Fruit fly (Drosophila melanogaster) whole organism, prepupa: Measurements from ENCODE around the gene CG9154.

ENCODE experiments used
- CG10631 ChIP-seq: fragments of 200-800 bp; sonication (Bioruptor generic); optimal IDR thresholded peaks from 2 replicates; lab custom pipeline; 2016; ENCODE audit warnings: missing biosample characterization, missing genetic modification characterization
- CG11294 ChIP-seq: fragments of 200-800 bp; sonication (Bioruptor generic); IDR thresholded peaks from 2 replicates; pipeline ENCODE4 v1.3.6; 2022; ENCODE audit warnings: missing biosample characterization, missing genetic modification characterization
- CG11762 ChIP-seq: fragments of 200-800 bp; sonication (Bioruptor generic); optimal IDR thresholded peaks from 3 replicates; lab custom pipeline; 2016; ENCODE audit warnings: missing biosample characterization, missing genetic modification characterization; ENCODE audit not compliant: insufficient read depth
- CG15336 ChIP-seq: fragments of 200-800 bp; sonication (Bioruptor generic); IDR thresholded peaks from 2 replicates; pipeline ENCODE4 v1.3.6; 2022; ENCODE audit warnings: missing biosample characterization, missing genetic modification characterization
- CG16779 ChIP-seq: fragments of 200-800 bp; sonication (Bioruptor generic); optimal IDR thresholded peaks from 3 replicates; lab custom pipeline; 2017; ENCODE audit warnings: missing biosample characterization, mild to moderate bottlenecking, missing genetic modification characterization
- CG3032 ChIP-seq: fragments of 200-800 bp; optimal IDR thresholded peaks from 2 replicates; lab custom pipeline; 2019; ENCODE audit warnings: missing biosample characterization, mild to moderate bottlenecking, missing genetic modification characterization, moderate library complexity
- CG31627 ChIP-seq: fragments of 200-800 bp; sonication (Bioruptor generic); optimal IDR thresholded peaks from 3 replicates; lab custom pipeline; 2016; ENCODE audit warnings: missing biosample characterization, missing genetic modification characterization
- CG32006 ChIP-seq: fragments of 200-800 bp; sonication (Bioruptor generic); optimal IDR thresholded peaks from 3 replicates; lab custom pipeline; 2017; ENCODE audit warnings: missing biosample characterization, mild to moderate bottlenecking, missing genetic modification characterization
- CG3919 ChIP-seq: fragments of 200-800 bp; sonication (Bioruptor generic); optimal IDR thresholded peaks from 3 replicates; lab custom pipeline; 2016; ENCODE audit warnings: missing biosample characterization, missing genetic modification characterization
- CG6163 ChIP-seq: fragments of 200-800 bp; sonication (Bioruptor generic); IDR thresholded peaks from 3 replicates; pipeline ENCODE4 v1.3.6; 2022; ENCODE audit warnings: missing biosample characterization, missing genetic modification characterization
- CG6792 ChIP-seq: fragments of 200-800 bp; sonication (Bioruptor generic); optimal IDR thresholded peaks from 3 replicates; lab custom pipeline; 2016; ENCODE audit warnings: missing biosample characterization, missing genetic modification characterization
- CG6808 ChIP-seq: fragments of 200-800 bp; sonication (Bioruptor generic); optimal IDR thresholded peaks from 3 replicates; lab custom pipeline; 2017; ENCODE audit warnings: missing biosample characterization, missing genetic modification characterization, mild to moderate bottlenecking, moderate library complexity, missing genetic modification reagents
- CG6854 ChIP-seq: fragments of 200-800 bp; sonication (Bioruptor generic); optimal IDR thresholded peaks from 2 replicates; lab custom pipeline; 2017; ENCODE audit warnings: missing biosample characterization, mild to moderate bottlenecking, missing genetic modification characterization
- CG7368 ChIP-seq: fragments of 200-800 bp; sonication (Bioruptor generic); optimal IDR thresholded peaks from 3 replicates; lab custom pipeline; 2016; ENCODE audit warnings: missing biosample characterization, missing genetic modification characterization
- CG8119 ChIP-seq: fragments of 200-800 bp; sonication (Bioruptor generic); IDR thresholded peaks from 3 replicates; pipeline ENCODE4 v1.3.6; 2022; ENCODE audit warnings: missing biosample characterization, missing genetic modification characterization
- CG8319 ChIP-seq: fragments of 200-800 bp; sonication (Bioruptor generic); optimal IDR thresholded peaks from 3 replicates; lab custom pipeline; 2016; ENCODE audit warnings: missing biosample characterization, missing genetic modification characterization
- CG8632 ChIP-seq: fragments of 200-800 bp; sonication (Bioruptor generic); optimal IDR thresholded peaks from 3 replicates; lab custom pipeline; 2016; ENCODE audit warnings: missing biosample characterization, missing genetic modification characterization
- CG9139 ChIP-seq: fragments of 200-800 bp; sonication (Bioruptor generic); optimal IDR thresholded peaks from 3 replicates; lab custom pipeline; 2017; ENCODE audit warnings: missing biosample characterization, mild to moderate bottlenecking, missing genetic modification characterization
- Eip78C ChIP-seq: fragments of 200-800 bp; sonication (Bioruptor generic); peaks from one replicate; lab custom pipeline; 2016; ENCODE audit warnings: missing biosample characterization, missing genetic modification characterization
- Eip93F ChIP-seq: fragments of 200-800 bp; sonication (Bioruptor generic); optimal IDR thresholded peaks from 2 replicates; lab custom pipeline; 2016; ENCODE audit warnings: missing biosample characterization, mild to moderate bottlenecking, missing genetic modification characterization
- Ets21C ChIP-seq: fragments of 200-800 bp; sonication (Bioruptor generic); optimal IDR thresholded peaks from 3 replicates; lab custom pipeline; 2016; ENCODE audit warnings: missing biosample characterization, missing genetic modification characterization
- Ets96B ChIP-seq: fragments of 200-800 bp; optimal IDR thresholded peaks from 2 replicates; lab custom pipeline; 2019; ENCODE audit warnings: missing biosample characterization, mild to moderate bottlenecking, missing genetic modification characterization, moderate library complexity
- Gug ChIP-seq: fragments of 200-800 bp; sonication (Bioruptor generic); IDR thresholded peaks from 2 replicates; pipeline ENCODE4 v1.3.6; 2022; ENCODE audit warnings: missing biosample characterization, missing genetic modification characterization
- Hr38 ChIP-seq: sonication (Bioruptor generic); optimal IDR thresholded peaks from 2 replicates; lab custom pipeline; 2016; ENCODE audit warnings: missing biosample characterization, missing genetic modification characterization
- Hr39 ChIP-seq: fragments of 200-800 bp; sonication (Bioruptor generic); optimal IDR thresholded peaks from 2 replicates; lab custom pipeline; 2016; ENCODE audit warnings: missing biosample characterization, missing genetic modification characterization
- Hr4 ChIP-seq: fragments of 200-800 bp; sonication (Bioruptor generic); optimal IDR thresholded peaks from 3 replicates; lab custom pipeline; 2016; ENCODE audit warnings: missing biosample characterization, missing genetic modification characterization
- Lpt ChIP-seq: fragments of 200-800 bp; sonication (Bioruptor generic); optimal IDR thresholded peaks from 3 replicates; lab custom pipeline; 2016; ENCODE audit warnings: missing biosample characterization, missing genetic modification characterization
- OdsH ChIP-seq: fragments of 200-800 bp; sonication (Bioruptor generic); optimal IDR thresholded peaks from 3 replicates; lab custom pipeline; 2016; ENCODE audit warnings: missing biosample characterization, missing genetic modification characterization
- Sox102F ChIP-seq: fragments of 200-800 bp; sonication (Bioruptor generic); optimal IDR thresholded peaks from 2 replicates; lab custom pipeline; 2016; ENCODE audit warnings: missing biosample characterization, mild to moderate bottlenecking, missing genetic modification characterization
- Sox14 ChIP-seq: fragments of 200-800 bp; sonication (Bioruptor generic); optimal IDR thresholded peaks from 3 replicates; lab custom pipeline; 2016; ENCODE audit warnings: missing biosample characterization, missing genetic modification characterization
- Sox15 ChIP-seq: fragments of 200-800 bp; sonication (Bioruptor generic); optimal IDR thresholded peaks from 3 replicates; lab custom pipeline; 2016; ENCODE audit warnings: missing biosample characterization, missing genetic modification characterization
- achi ChIP-seq: fragments of 200-800 bp; sonication (Bioruptor generic); optimal IDR thresholded peaks from 3 replicates; lab custom pipeline; 2016; ENCODE audit warnings: missing biosample characterization, missing genetic modification characterization
- acj6 ChIP-seq: fragments of 200-800 bp; sonication (Bioruptor generic); optimal IDR thresholded peaks from 3 replicates; lab custom pipeline; 2016; ENCODE audit warnings: missing biosample characterization, missing genetic modification characterization
- dac ChIP-seq: fragments of 200-800 bp; sonication (Bioruptor generic); optimal IDR thresholded peaks from 2 replicates; lab custom pipeline; 2017; ENCODE audit warnings: missing biosample characterization, mild to moderate bottlenecking, missing genetic modification characterization
- dsx ChIP-seq: fragments of 200-800 bp; optimal IDR thresholded peaks from 3 replicates; lab custom pipeline; 2019; ENCODE audit warnings: missing biosample characterization, mild to moderate bottlenecking, missing genetic modification characterization, moderate library complexity; ENCODE audit not compliant: poor library complexity, severe bottlenecking
- eg ChIP-seq: fragments of 200-800 bp; sonication (Bioruptor generic); IDR thresholded peaks from 3 replicates; pipeline ENCODE4 v1.3.6; 2022; ENCODE audit warnings: missing biosample characterization, missing genetic modification characterization
- esn ChIP-seq: fragments of 200-800 bp; sonication (Bioruptor generic); optimal IDR thresholded peaks from 2 replicates; lab custom pipeline; 2016; ENCODE audit warnings: missing biosample characterization, mild to moderate bottlenecking, missing genetic modification characterization, moderate library complexity
- fd59A ChIP-seq: fragments of 200-800 bp; sonication (Bioruptor generic); optimal IDR thresholded peaks from 2 replicates; lab custom pipeline; 2017; ENCODE audit warnings: missing biosample characterization, mild to moderate bottlenecking, missing genetic modification characterization, missing genetic modification reagents
- fd85E ChIP-seq: fragments of 200-800 bp; sonication (Bioruptor generic); optimal IDR thresholded peaks from 3 replicates; lab custom pipeline; 2016; ENCODE audit warnings: missing biosample characterization, missing genetic modification characterization
- fkh ChIP-seq: fragments of 200-800 bp; sonication (Bioruptor generic); optimal IDR thresholded peaks from 3 replicates; lab custom pipeline; 2017; ENCODE audit warnings: missing biosample characterization, mild to moderate bottlenecking, missing genetic modification characterization, moderate library complexity
- lz ChIP-seq: fragments of 200-800 bp; sonication (Bioruptor generic); optimal IDR thresholded peaks from 3 replicates; lab custom pipeline; 2016; ENCODE audit warnings: missing biosample characterization, missing genetic modification characterization
- pdm3 ChIP-seq: fragments of 200-800 bp; sonication (Bioruptor generic); optimal IDR thresholded peaks from 3 replicates; lab custom pipeline; 2016; ENCODE audit warnings: missing biosample characterization, missing genetic modification characterization
- salr ChIP-seq, 2 experiments: fragments of 200-800 bp; sonication (Bioruptor generic); optimal IDR thresholded peaks; 3 replicates each; lab custom pipeline; 2016 to 2018; ENCODE audit warnings: missing biosample characterization in 2 of 2, missing genetic modification characterization in 2 of 2, mild to moderate bottlenecking in 1 of 2
- ss ChIP-seq, 2 experiments: fragments of 200-800 bp; sonication (Bioruptor generic); optimal IDR thresholded peaks; 2 replicates in 1 of 2; 3 replicates in 1 of 2; lab custom pipeline; 2017 to 2018; ENCODE audit warnings: mild to moderate bottlenecking in 2 of 2, missing biosample characterization in 2 of 2, missing genetic modification characterization in 2 of 2, moderate library complexity in 1 of 2
- svp ChIP-seq: fragments of 200-800 bp; sonication (Bioruptor generic); peaks from one replicate; lab custom pipeline; 2016; ENCODE audit warnings: missing biosample characterization, missing genetic modification characterization
- topi ChIP-seq: fragments of 200-800 bp; sonication (Bioruptor generic); optimal IDR thresholded peaks from 3 replicates; lab custom pipeline; 2016; ENCODE audit warnings: missing biosample characterization, missing genetic modification characterization
- vri ChIP-seq: fragments of 200-800 bp; sonication (Bioruptor generic); optimal IDR thresholded peaks from 3 replicates; lab custom pipeline; 2016; ENCODE audit warnings: missing biosample characterization, mild to moderate bottlenecking, missing genetic modification characterization

CG9154 gene

DNA sequence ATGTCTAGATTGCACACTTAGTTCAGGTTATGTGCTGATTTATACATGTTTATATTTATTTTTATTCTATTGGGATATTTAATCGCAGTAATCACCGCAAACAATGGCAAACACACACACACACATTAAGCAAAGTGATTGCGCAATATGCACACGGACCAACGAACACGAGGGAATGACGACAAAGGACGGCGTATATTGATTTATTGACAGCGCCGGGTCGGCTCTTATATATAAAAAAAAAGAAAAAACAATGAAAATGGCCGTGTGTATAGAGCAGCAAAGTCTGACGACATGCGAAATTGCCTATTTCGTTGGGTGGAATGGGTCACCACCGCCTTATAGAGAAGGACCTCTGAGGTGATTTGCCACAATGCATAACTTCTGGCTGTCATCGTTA, 40.3 kb upstream of the CG9154 start:
- TF ChIP-seq dac (GFP tag; lab: Kevin White, UChicago) (no peak), svp (GFP tag; lab: Kevin White, UChicago) (peak; percentile 28), achi (GFP tag; lab: Kevin White, UChicago) (no peak), CG32006 (no peak)

DNA sequence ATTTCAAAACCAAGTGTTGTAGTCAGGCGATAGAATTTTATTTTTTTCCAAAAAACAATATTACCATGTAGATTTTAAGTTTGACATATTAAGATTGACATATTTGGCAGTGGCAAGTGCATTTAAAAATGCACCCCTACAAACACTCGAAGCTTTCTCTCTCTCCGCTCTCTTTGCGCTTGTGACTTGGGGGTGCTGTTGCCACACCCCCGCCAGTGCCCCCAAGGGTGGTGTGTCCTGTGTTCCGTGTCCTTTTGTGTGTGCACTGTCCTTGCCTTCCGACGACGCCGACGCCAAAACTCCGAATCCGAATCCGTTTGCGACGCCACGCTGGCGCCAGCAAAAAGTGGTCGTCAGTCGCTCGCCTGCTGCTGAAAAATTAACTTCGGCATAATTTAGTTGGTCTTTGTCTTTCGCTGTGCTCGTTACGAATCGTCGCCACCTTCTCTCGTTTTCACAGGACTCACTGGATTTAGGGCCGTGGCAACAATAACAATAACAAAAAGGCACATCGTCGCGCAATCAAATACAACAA, 38.9 kb upstream of the CG9154 start:
- TF ChIP-seq svp (GFP tag; lab: Kevin White, UChicago) (peak; percentile 2), fkh (no peak)
- TF ChIP-seq, all 60 proteins: peak for 1

DNA sequence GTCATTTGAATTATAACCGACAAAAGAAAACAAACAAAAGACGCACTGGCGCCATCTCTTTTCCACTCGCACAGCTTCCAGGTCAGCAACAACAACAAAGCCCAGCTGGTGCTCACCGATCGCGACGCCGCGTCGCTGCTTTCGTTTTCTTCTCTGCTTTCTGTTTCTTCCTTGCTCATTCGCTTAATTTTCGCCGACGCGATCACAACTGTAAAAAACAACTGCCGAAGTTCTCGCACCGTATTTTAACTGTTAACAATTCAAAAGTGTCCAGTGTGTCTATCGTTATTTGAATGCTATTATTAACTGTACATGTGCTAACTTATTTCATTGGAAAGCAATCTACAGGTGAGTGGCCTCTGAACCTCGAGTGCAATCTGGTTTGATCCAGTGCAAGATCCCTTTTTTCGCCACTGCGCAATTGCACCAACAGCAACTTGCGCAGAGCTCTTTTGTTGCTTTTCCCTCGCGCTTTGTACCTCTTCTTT, 29.8 kb upstream of the CG9154 start, which contains the start of gene stai:
TSS of gene stai (plus strand) at position 176 of the 488 bp plus-strand sequence.
- TF ChIP-seq Ets96B (no peak), CG6808 (peak; percentile 66), fd59A (GFP tag; lab: Kevin White, UChicago) (no peak), Sox15 (GFP tag; lab: Kevin White, UChicago) (no peak), Hr4 (no peak), Hr39 (no peak), lz (GFP tag; lab: Kevin White, UChicago) (peak; percentile 13), esn (GFP tag; lab: Kevin White, UChicago) (peak; percentile 45), OdsH (GFP tag; lab: Kevin White, UChicago) (no peak), Gug (GFP tag; lab: Robert Waterston, UW) (no peak), acj6 (no peak), CG7368 (peak; percentile 17), Hr38 (GFP tag; lab: Kevin White, UChicago) (no peak), achi (GFP tag; lab: Kevin White, UChicago) (peak; percentile 15), CG31627 (GFP tag; lab: Kevin White, UChicago) (no peak), eg (GFP tag; lab: Robert Waterston, UW) (peak; percentile 54), svp (GFP tag; lab: Kevin White, UChicago) (peak; percentile 93), CG8319 (GFP tag; lab: Kevin White, UChicago) (no peak), CG11762 (GFP tag; lab: Kevin White, UChicago) (peak; percentile 12), dac (GFP tag; lab: Kevin White, UChicago) (peak; percentile 21), CG6163 (GFP tag; lab: Robert Waterston, UW) (peak; percentile 83; the same call in 2 of the 3 replicates), CG8119 (GFP tag; lab: Robert Waterston, UW) (peak; percentile 39; the same call in 1 of the 3 replicates), CG15336 (GFP tag; lab: Robert Waterston, UW) (peak; percentile 25; the same call in 1 of the 2 replicates), CG10631 (GFP tag; lab: Kevin White, UChicago) (no peak), CG6854 (GFP tag; lab: Kevin White, UChicago) (peak; percentile 68), CG16779 (tag; lab: Kevin White, UChicago) (no peak), CG9139 (GFP tag; lab: Kevin White, UChicago) (peak; percentile 51), CG32006 (peak; percentile 11), Sox102F (GFP tag; lab: Kevin White, UChicago) (peak; percentile 47), salr (GFP tag; optimal IDR thresholded peaks at IDR 0.05; lab: Kevin White, UChicago) (peak in 1 of 2 experiments; percentile 15), fd85E (GFP tag; lab: Kevin White, UChicago) (no peak), CG6792 (GFP tag; lab: Kevin White, UChicago) (no peak), CG11294 (no peak), Eip93F (GFP tag; lab: Kevin White, UChicago) (no peak), ss (GFP tag; optimal IDR thresholded peaks at IDR 0.05; lab: Kevin White, UChicago) (peak; percentile 59 to 74), CG3919 (GFP tag; lab: Kevin White, UChicago) (peak; percentile 57), CG8632 (GFP tag; lab: Kevin White, UChicago) (no peak), Sox14 (GFP tag; lab: Kevin White, UChicago) (peak; percentile 56), fkh (peak; percentile 65), Eip78C (GFP tag; lab: Kevin White, UChicago) (peak; percentile 86), pdm3 (GFP tag; lab: Kevin White, UChicago) (no peak), Ets21C (GFP tag; lab: Kevin White, UChicago) (no peak), CG3032 (tag; lab: Kevin White, UChicago) (no peak), vri (GFP tag; lab: Kevin White, UChicago) (no peak), dsx (GFP tag; lab: Kevin White, UChicago) (peak; percentile 58), Lpt (GFP tag; lab: Kevin White, UChicago) (peak; percentile 4), topi (peak; percentile 34)
